Fruit fly (Drosophila melanogaster): Measurements from ENCODE around the gene TkR99D.
A peak's percentile ranks its signal among the peaks of the same experiment; 100 is the strongest.

The TkR99D gene

DNA sequence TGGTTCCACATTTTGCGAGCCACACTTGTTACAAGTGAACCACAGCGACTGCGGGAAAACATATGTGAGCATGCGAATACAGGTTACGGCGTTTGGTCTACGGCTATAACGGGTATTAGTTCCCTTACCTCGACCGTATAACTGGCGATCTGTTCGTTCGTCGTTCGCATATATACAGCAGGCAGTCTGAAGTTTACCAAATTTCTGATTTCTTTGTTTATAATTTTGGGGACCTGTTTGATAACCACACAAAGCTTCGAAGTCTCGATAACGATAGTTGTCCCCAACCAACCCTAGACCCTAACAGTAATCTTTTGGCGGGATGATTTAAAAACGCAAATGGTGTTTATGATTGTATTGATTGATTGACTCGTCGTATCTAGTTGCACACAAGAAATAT is 23.9 kb upstream of the TkR99D start, which contains the start of gene Acph-1 (continued):
- TF ChIP-seq unc-4 (GFP tag; IDR thresholded peaks at IDR 0.05; ENCODE audit: partially characterized antibody) (peak; percentile 22; the same call in 1 of the 2 replicates), CG3995 (GFP tag; optimal IDR thresholded peaks at IDR 0.05) (no peak), Elba2 (GFP tag; optimal IDR thresholded peaks at IDR 0.05) (no peak), ap (GFP tag; IDR thresholded peaks at IDR 0.05) (no peak), crp (GFP tag; optimal IDR thresholded peaks at IDR 0.05) (peak in 1 of 2 experiments; percentile 21), Xrp1 (GFP tag; IDR thresholded peaks at IDR 0.05) (no peak), Med (GFP tag) (peak; percentile 62), Rx (GFP tag; IDR thresholded peaks at IDR 0.05) (no peak), CG1647 (GFP tag; optimal IDR thresholded peaks at IDR 0.05) (no peak), row (GFP tag; IDR thresholded peaks at IDR 0.05) (no peak), CG12769 (tag; optimal IDR thresholded peaks at IDR 0.05) (no peak), MESR4 (GFP tag; optimal IDR thresholded peaks at IDR 0.05) (peak; percentile 62), hth (optimal IDR thresholded peaks at IDR 0.05) (no peak), Asciz (GFP tag; optimal IDR thresholded peaks at IDR 0.05) (no peak), CG2199 (GFP tag; IDR thresholded peaks at IDR 0.05) (no peak), CG2116 (GFP tag; optimal IDR thresholded peaks at IDR 0.05) (peak; percentile 98), CG1024 (GFP tag; IDR thresholded peaks at IDR 0.05) (no peak), CG14710 (tag; optimal IDR thresholded peaks at IDR 0.05) (no peak), amos (GFP tag; IDR thresholded peaks at IDR 0.05; ENCODE audit: partially characterized antibody) (no peak; the same call in 1 of the 2 replicates), CG6765 (GFP tag; optimal IDR thresholded peaks at IDR 0.05) (peak; percentile 9), CG34224 (GFP tag; IDR thresholded peaks at IDR 0.05; ENCODE audit: partially characterized antibody) (0 out of 3 replicates have a peak, but pooled peaks have one; percentile 40), twi (tag; optimal IDR thresholded peaks at IDR 0.05) (no peak), CG15514 (GFP tag; optimal IDR thresholded peaks at IDR 0.05) (peak; percentile 86), scrt (GFP tag; optimal IDR thresholded peaks at IDR 0.05) (no peak), pum (GFP tag; optimal IDR thresholded peaks at IDR 0.05) (no peak), psq (GFP tag; optimal IDR thresholded peaks at IDR 0.05) (no peak), CG13894 (tag; optimal IDR thresholded peaks at IDR 0.05) (peak; percentile 55), Pdp1 (GFP tag; optimal IDR thresholded peaks at IDR 0.05) (peak in 1 of 2 experiments; percentile 52), dpn (GFP tag; optimal IDR thresholded peaks at IDR 0.05) (no peak), ham (GFP tag; IDR thresholded peaks at IDR 0.05) (no peak), YL-1 (GFP tag; optimal IDR thresholded peaks at IDR 0.05) (peak; percentile 18), CG15011 (GFP tag; optimal IDR thresholded peaks at IDR 0.05) (no peak), CG7745 (tag; optimal IDR thresholded peaks at IDR 0.05) (no peak), Sry-δ (GFP tag; optimal IDR thresholded peaks at IDR 0.05) (peak; percentile 46), HmgZ (tag; optimal IDR thresholded peaks at IDR 0.05) (no peak), da (GFP tag; optimal IDR thresholded peaks at IDR 0.05) (no peak), hkb (optimal IDR thresholded peaks at IDR 0.05) (no peak), hkb (GFP tag; IDR thresholded peaks at IDR 0.05) (no peak), CG6791 (GFP tag; IDR thresholded peaks at IDR 0.05; ENCODE audit: partially characterized antibody) (no peak), Meics (GFP tag; optimal IDR thresholded peaks at IDR 0.05) (no peak), Ets65A (GFP tag) (no peak), Doc3 (GFP tag; IDR thresholded peaks at IDR 0.05; ENCODE audit: partially characterized antibody) (no peak), Dref (GFP tag; IDR thresholded peaks at IDR 0.05) (peak; percentile 69), Ada2b (GFP tag; IDR thresholded peaks at IDR 0.05) (no peak), CG13775 (GFP tag; optimal IDR thresholded peaks at IDR 0.05) (no peak), CG16813 (GFP tag; IDR thresholded peaks at IDR 0.05; ENCODE audit: partially characterized antibody) (0 out of 3 replicates have a peak, but pooled peaks have one; percentile 24), Dp (GFP tag; optimal IDR thresholded peaks at IDR 0.05) (peak; percentile 82), CG8281 (tag; optimal IDR thresholded peaks at IDR 0.05) (no peak), tx (GFP tag; optimal IDR thresholded peaks at IDR 0.05) (no peak), CG8478 (optimal IDR thresholded peaks at IDR 0.05) (no peak), vnd (GFP tag; IDR thresholded peaks at IDR 0.05; ENCODE audit: partially characterized antibody) (no peak)
